Fruit fly (Drosophila melanogaster): ENCODE data around the gene RpL22.

The RpL22 gene

DNA sequence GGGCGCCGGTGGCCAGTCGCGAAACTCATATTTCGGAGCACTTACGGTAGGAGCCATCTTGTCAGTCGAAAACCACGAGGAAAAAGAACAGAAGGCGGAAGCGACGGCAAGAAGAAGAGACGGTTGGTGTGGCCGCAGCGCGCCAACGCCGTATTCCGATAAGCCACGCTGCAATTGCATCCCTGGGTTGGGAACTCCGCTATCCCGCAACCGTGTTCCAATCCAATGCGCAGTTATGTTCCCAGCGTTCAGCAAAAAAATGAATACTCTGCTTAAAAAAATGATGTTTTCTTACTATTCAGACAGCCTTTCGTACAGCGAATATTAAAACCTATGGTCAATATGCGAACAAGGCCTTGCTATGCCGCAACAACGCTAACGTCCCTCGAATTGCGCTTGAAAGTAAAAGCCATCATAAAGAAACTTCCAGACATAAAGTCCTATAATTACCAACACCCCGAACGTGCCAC lies at the start of gene RpL22:
RpL22 (minus strand) TSS at position 92 of the 470 bp plus-strand sequence.
- TF ChIP-seq Myc (optimal IDR thresholded peaks at IDR 0.05) (no peak), h (optimal IDR thresholded peaks at IDR 0.05) (no peak), insv (optimal IDR thresholded peaks at IDR 0.05) (no peak), ttk (optimal IDR thresholded peaks at IDR 0.05) (no peak), Sin3A (optimal IDR thresholded peaks at IDR 0.05) (no peak), psq (optimal IDR thresholded peaks at IDR 0.05) (no peak)

DNA sequence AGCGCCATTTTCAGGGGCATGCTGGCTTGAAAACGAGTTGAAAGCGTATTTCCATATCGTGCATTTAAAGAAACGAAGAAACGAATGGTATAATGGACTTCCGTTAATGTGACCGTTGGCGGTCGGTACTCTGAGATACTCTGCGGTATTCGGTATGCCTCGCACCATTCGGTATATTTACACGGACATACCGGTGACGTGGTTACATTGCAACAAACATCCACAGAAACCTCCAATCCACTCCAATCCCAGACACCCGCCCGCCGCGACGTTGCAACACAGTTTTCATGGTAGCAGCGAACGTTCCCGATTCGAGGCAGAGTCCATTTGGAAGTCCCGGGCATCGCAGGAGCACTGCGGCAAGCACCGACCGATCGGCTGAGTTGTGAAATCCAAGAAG lies 41.0 kb upstream of the RpL22 start, which contains the start of gene Sec22:
Sec22 (plus strand) TSS at position 170 of the 400 bp plus-strand sequence.
- TF ChIP-seq psq (optimal IDR thresholded peaks at IDR 0.05): no peak
- TF ChIP-seq ttk (optimal IDR thresholded peaks at IDR 0.05): no peak
- TF ChIP-seq h (optimal IDR thresholded peaks at IDR 0.05): no peak
- no peak for TF ChIP-seq Sin3A (optimal IDR thresholded peaks at IDR 0.05)
- TF ChIP-seq insv (optimal IDR thresholded peaks at IDR 0.05): no peak
- no peak for TF ChIP-seq Myc (optimal IDR thresholded peaks at IDR 0.05)

DNA sequence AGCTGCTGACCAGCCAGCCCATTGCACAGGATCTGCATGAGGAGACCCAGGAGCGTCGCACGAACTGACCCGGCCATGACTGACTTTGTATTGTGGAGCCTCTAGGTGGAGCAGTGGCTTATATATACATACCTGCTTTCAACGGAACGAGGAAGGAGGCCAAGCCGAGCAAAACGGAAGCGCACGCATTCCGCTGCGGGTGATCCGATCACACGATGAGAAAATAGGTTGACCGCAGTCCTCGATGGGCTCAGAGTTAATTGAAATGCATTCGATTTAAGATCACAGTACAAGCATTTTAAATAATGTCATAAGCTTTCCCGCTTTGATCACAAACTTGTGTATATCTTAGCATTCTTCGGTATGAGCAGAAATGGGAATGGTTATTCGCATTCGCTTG lies 39.9 kb upstream of the RpL22 start, which contains the start of gene CG13358:
CG13358 (minus strand) TSS at position 101 of the 400 bp plus-strand sequence.
- no peak for TF ChIP-seq ttk (optimal IDR thresholded peaks at IDR 0.05)

DNA sequence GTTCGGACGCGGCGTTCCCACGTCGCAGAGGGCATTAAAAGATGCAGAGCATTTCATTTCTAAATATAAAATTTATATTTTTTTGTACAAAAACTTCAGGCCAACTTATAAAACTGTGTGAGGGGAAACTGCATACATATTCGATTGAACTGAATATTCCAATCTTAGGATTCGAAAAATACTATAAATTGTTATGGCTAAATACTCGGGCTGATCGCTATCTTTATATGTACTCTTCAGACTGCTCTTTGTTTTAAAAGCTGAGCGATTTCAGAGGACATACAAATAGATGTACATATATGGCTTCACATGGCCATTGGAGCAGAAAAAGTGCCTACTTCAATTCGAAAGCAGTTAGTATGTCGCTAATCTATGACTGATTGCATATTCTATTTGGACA lies 38.4 kb upstream of the RpL22 start, which contains the start of gene CG13359:
CG13359 (minus strand) TSS at position 101 of the 400 bp plus-strand sequence.
- TF ChIP-seq psq (optimal IDR thresholded peaks at IDR 0.05) (no peak), Sin3A (optimal IDR thresholded peaks at IDR 0.05) (no peak), ttk (optimal IDR thresholded peaks at IDR 0.05) (no peak), insv (optimal IDR thresholded peaks at IDR 0.05) (no peak), Myc (optimal IDR thresholded peaks at IDR 0.05) (no peak)

DNA sequence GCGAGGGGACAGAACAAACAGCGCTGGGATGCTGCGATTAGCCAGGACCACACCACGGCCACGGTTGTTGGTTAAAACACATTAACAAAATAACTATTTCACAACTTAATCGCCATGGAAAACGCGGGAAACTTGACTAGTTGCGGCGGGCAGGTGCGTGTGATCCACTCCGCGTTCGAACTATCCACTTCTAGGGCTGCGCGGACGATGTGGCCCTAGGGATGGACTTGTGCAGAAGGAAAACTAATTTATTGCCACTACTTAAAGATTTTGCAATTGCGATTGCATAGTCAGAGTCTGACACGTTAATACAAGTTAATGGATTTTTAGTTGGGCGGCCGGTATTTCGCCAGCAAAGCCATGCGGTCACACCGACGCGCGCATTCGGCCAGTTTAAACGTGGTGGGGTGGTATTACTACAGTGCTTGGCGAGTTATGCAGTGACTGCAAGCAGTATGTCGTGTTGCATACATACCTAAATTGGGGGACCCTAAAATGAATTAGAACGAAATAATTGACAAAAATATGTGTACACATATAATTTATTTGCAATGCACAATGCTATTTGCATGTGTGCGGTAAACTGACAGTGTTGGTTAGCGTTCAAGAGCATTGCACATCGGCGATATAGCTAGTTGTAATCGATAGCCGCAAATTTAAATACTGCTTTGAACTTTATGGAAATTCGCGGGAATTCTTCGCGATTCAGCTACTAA lies 36.4 kb upstream of the RpL22 start, which contains the start of gene Rbf:
Rbf (minus strand) TSS at position 323 of the 716 bp plus-strand sequence.
- no peak for TF ChIP-seq h (optimal IDR thresholded peaks at IDR 0.05)
- TF ChIP-seq Myc (optimal IDR thresholded peaks at IDR 0.05): no peak
- no peak for TF ChIP-seq ttk (optimal IDR thresholded peaks at IDR 0.05)
- no peak for TF ChIP-seq insv (optimal IDR thresholded peaks at IDR 0.05)
- no peak for TF ChIP-seq psq (optimal IDR thresholded peaks at IDR 0.05)
- no peak for TF ChIP-seq Sin3A (optimal IDR thresholded peaks at IDR 0.05)

DNA sequence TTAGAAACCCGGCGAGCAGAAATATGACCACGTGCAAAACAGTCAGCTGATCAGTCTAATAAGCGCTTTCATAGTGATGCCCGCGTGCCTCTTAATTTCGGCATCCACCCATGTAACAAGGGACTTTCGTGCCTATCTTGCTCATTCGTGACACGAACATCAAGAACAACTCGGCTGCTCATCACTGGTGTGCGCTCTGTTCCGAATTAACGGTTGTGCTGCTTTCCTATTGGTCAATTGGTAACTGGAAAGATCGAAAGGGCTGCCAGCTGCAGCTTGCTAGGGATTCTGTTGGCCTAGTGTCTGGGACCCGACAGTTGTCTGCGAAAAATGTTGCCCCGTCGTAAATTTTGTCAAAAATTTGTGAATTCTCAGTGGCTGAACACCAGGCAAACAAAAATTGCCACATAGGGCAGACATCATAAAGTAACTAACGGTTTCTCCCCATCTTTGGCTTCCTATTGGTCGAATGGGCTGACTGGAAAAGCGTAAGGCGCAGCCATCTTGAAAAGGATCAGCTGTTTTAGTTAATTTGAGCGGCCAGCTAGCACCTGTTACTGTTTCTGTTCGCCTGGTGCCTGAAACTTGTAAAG lies 31.6 kb upstream of the RpL22 start:
- TF ChIP-seq Sin3A (optimal IDR thresholded peaks at IDR 0.05) (no peak), insv (optimal IDR thresholded peaks at IDR 0.05) (no peak)

DNA sequence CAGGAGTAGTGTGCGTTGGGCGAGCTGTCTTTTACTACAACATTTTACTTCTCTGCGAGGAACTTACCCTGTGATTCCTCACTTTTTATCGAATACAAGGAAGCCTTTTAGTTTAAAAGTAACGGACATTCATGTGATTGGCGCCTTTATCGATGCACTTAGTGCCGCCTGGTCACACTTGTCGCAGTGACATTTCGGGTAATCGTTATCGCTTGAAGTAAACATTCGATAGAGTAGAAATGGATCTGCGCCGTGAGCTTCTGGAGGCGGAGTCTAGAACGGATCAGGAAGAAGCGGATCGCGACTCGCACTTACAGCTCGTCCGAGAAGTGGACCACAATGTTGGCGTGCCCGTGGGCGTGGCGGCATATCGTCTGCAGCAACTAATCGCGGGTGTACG lies 28.0 kb upstream of the RpL22 start, which contains the start of gene CG16989:
CG16989 (plus strand) TSS at position 225 of the 400 bp plus-strand sequence.
- TF ChIP-seq ttk (optimal IDR thresholded peaks at IDR 0.05): no peak
- no peak for TF ChIP-seq Myc (optimal IDR thresholded peaks at IDR 0.05)
- no peak for TF ChIP-seq insv (optimal IDR thresholded peaks at IDR 0.05)
- no peak for TF ChIP-seq psq (optimal IDR thresholded peaks at IDR 0.05)
- TF ChIP-seq h (optimal IDR thresholded peaks at IDR 0.05): no peak
- TF ChIP-seq Sin3A (optimal IDR thresholded peaks at IDR 0.05): no peak

DNA sequence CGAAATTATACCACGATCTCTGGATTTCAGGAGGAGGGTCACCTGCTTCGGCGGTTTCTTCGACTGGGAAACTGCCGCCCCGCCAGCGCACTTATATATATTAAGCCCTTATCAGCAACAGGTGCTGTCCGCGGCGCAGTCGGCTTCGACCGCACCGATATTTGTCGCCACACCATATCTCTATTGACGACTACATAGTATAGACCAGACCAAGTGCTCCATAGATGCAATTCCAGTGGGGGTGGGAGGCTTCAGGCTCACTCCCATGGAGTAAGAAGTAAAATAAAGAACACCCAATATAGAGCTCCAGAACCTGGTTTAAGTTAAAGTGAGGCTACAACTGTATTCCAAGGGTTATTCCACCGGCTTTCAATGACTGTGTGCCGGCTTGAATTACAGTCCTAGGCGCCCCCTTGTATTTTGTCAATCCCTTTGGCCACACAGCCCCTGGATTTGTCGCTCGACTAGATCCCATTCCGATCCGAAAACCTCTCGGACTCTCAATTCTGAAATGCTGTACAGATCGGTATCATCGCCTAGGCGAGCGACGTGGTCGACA lies 25.2 kb upstream of the RpL22 start, which contains the start of gene CG13360:
CG13360 (minus strand) TSS at position 51 of the 559 bp plus-strand sequence.
- no peak for TF ChIP-seq psq (optimal IDR thresholded peaks at IDR 0.05)
- TF ChIP-seq Sin3A (optimal IDR thresholded peaks at IDR 0.05): no peak
- no peak for TF ChIP-seq Myc (optimal IDR thresholded peaks at IDR 0.05)
- TF ChIP-seq h (optimal IDR thresholded peaks at IDR 0.05): no peak
- TF ChIP-seq ttk (optimal IDR thresholded peaks at IDR 0.05): no peak
- no peak for TF ChIP-seq insv (optimal IDR thresholded peaks at IDR 0.05)

DNA sequence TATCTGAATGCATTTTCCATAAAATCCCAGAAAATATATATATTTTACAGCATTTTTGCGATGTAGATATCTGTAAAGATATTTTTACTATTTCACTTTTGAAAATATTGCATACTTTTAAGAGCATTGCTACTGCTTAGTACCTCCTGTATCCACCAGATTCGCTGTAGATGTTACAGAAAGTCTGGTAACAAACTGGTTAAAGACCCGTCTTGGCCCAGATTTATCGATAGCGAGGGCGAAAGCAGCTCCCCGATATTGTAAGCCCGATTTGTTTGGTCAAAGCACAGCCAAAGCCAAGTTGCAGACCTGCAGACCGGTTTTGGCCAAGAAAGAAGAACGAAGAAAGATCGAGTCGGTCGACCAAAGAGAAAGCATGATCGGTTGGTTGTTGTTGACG lies 19.5 kb upstream of the RpL22 start, which contains the start of gene tw:
tw (plus strand) TSS at position 291 of the 400 bp plus-strand sequence.
- TF ChIP-seq psq (optimal IDR thresholded peaks at IDR 0.05) (no peak), Myc (optimal IDR thresholded peaks at IDR 0.05) (no peak), ttk (optimal IDR thresholded peaks at IDR 0.05) (no peak), Sin3A (optimal IDR thresholded peaks at IDR 0.05) (no peak), insv (optimal IDR thresholded peaks at IDR 0.05) (no peak)

DNA sequence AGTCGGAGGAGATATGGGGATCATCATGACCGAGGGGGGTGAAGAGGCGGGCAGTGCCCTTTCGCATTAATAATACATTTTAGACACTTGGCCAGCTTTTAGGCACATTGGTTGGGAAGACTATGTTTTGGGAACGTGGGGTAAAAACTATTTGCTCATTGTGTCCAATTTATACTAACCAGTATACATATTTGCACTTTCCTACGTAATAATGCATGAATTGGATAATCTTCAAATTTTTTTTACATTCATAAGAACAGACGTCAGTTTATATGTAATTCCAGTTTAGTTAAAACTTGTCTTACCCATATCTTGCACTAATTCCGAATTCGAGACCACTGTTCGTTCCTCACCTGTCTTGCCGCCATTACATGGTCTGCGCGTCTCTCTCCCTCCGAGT lies 14.4 kb upstream of the RpL22 start:
- TF ChIP-seq Myc (optimal IDR thresholded peaks at IDR 0.05) (no peak), insv (optimal IDR thresholded peaks at IDR 0.05) (no peak), h (optimal IDR thresholded peaks at IDR 0.05) (no peak), Sin3A (optimal IDR thresholded peaks at IDR 0.05) (no peak), ttk (optimal IDR thresholded peaks at IDR 0.05) (no peak), psq (optimal IDR thresholded peaks at IDR 0.05) (no peak)

DNA sequence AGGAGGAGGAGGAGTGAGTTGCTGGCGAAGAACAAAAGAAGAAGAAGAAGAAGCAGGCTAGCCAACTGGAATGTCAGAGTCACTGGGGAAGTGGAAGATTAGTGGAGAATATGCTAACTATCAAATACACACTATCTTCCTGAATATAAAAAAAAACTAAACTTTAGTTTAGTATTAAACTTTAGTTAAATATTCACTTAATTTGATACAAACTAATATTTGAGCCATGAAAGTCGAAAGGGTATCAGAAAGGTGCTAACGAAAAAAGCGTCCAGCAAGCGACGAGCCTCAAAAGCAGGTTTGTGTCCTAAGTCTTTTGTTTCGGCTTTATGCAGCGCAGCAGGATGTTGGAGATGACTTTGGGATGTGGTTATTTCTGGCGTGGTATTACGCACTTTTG lies 10.3 kb upstream of the RpL22 start:
- TF ChIP-seq ttk (optimal IDR thresholded peaks at IDR 0.05) (no peak), insv (optimal IDR thresholded peaks at IDR 0.05) (no peak), psq (optimal IDR thresholded peaks at IDR 0.05) (no peak), Sin3A (optimal IDR thresholded peaks at IDR 0.05) (no peak), Myc (optimal IDR thresholded peaks at IDR 0.05) (no peak), h (optimal IDR thresholded peaks at IDR 0.05) (no peak)

DNA sequence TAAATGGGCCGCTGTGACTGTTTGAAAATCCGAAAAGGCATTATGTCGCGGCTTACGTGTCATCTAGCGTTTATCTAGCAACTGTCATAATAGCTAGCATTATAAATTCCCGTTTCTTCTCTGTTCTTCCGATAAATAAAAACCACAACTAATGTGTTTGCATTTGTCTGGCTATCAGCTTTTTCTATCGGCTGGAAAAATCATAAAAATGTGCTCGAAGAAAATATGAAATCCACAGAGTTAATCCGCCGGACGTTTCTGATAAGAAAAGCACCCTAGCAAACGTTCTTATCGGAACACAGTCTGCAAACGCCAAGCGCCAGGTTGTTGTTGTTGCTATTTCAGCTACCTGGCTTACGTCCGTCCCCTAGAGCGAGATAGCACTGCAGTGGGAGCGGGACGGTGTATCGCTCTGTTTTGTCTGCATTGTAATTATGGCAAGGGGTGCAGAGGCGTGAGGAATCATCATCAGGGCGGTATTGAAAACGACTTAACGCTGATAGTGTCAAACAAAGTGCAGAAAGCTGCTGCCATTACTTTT lies 9.3 kb upstream of the RpL22 start:
- TF ChIP-seq psq (optimal IDR thresholded peaks at IDR 0.05) (no peak), ttk (optimal IDR thresholded peaks at IDR 0.05) (no peak), insv (optimal IDR thresholded peaks at IDR 0.05) (no peak), Myc (optimal IDR thresholded peaks at IDR 0.05) (no peak), h (optimal IDR thresholded peaks at IDR 0.05) (no peak), Sin3A (optimal IDR thresholded peaks at IDR 0.05) (no peak)
